Worm (Caenorhabditis elegans): Measurements from ENCODE around the gene srlf-5.

The srlf-5 gene

ce11 chrIV:12893166-12893565, 33.4 kb downstream of the srlf-5 start, which contains the start of gene K08D8.12:
Gene K08D8.12 (plus strand): TSS chrIV:12893466.
- TF ChIP-seq let-607 (tag; optimal IDR thresholded peaks at IDR 0.05), result no peak
- TF ChIP-seq ceh-79 (tag; optimal IDR thresholded peaks at IDR 0.05), result no peak
- TF ChIP-seq nhr-80 (tag; optimal IDR thresholded peaks at IDR 0.05), result no peak
- no peak for TF ChIP-seq F39B2.1 (GFP tag; IDR thresholded peaks at IDR 0.05)
- no peak for TF ChIP-seq madf-3 (GFP tag; IDR thresholded peaks at IDR 0.05)
- TF ChIP-seq F52B5.7 (tag; optimal IDR thresholded peaks at IDR 0.05), result no peak
- TF ChIP-seq Y95B8A.8 (GFP tag; IDR thresholded peaks at IDR 0.05), result no peak
- TF ChIP-seq B0336.3 (GFP tag; IDR thresholded peaks at IDR 0.05), result no peak
- TF ChIP-seq egl-18 (GFP tag; IDR thresholded peaks at IDR 0.05), result no peak
- TF ChIP-seq C17E4.6 (GFP tag; IDR thresholded peaks at IDR 0.05), result no peak
- no peak for TF ChIP-seq nfya-2 (GFP tag; IDR thresholded peaks at IDR 0.05)
- no peak for TF ChIP-seq aptf-2 (GFP tag; conservative IDR thresholded peaks at IDR 0.05)
- no peak for TF ChIP-seq egl-44 (GFP tag; IDR thresholded peaks at IDR 0.05)
- TF ChIP-seq attf-5 (GFP tag; optimal IDR thresholded peaks at IDR 0.05), result no peak
- TF ChIP-seq tbp1 (GFP tag; optimal IDR thresholded peaks at IDR 0.05), result no peak
- no peak for TF ChIP-seq F23B12.7 (tag; optimal IDR thresholded peaks at IDR 0.05; ENCODE audit: insufficient read depth)
- no peak for TF ChIP-seq athp-1 (tag; optimal IDR thresholded peaks at IDR 0.05)
- TF ChIP-seq snpc-3.4 (tag; optimal IDR thresholded peaks at IDR 0.05), result no peak

- TF ChIP-seq ccch-3 (GFP tag; optimal IDR thresholded peaks at IDR 0.05) (no peak), F23B12.7 (tag; optimal IDR thresholded peaks at IDR 0.05; ENCODE audit: insufficient read depth) (no peak), C06A6.2 (GFP tag; conservative IDR thresholded peaks at IDR 0.05) (no peak)
These were observed 34.3 kb downstream of the srlf-5 start, which contains the start of gene K08D8.1 for ce11 chrIV:12892194-12892593. Gene K08D8.1 (plus strand): TSS chrIV:12892494.

- TF ChIP-seq cebp-1 (GFP tag; IDR thresholded peaks at IDR 0.05), result no peak
- peak; percentile 22 for TF ChIP-seq cebp-1 (tag; optimal IDR thresholded peaks at IDR 0.05)
- TF ChIP-seq F23B12.7 (tag; optimal IDR thresholded peaks at IDR 0.05; ENCODE audit: insufficient read depth), result no peak
- no peak for TF ChIP-seq rpc-1 (optimal IDR thresholded peaks at IDR 0.05)
- no peak for TF ChIP-seq rpc-1 (tag; optimal IDR thresholded peaks at IDR 0.05)
These were observed 35.5 kb downstream of the srlf-5 start for ce11 chrIV:12891080-12891479.

ce11 chrIV:12890445-12890844, 36.1 kb downstream of the srlf-5 start, which contains the start of gene K08D8.6:
Gene K08D8.6 (minus strand): TSS chrIV:12890508.
- no peak for TF ChIP-seq attf-5 (GFP tag; optimal IDR thresholded peaks at IDR 0.05)
- TF ChIP-seq ztf-25 (GFP tag; IDR thresholded peaks at IDR 0.05), result no peak
- TF ChIP-seq dpl-1 (GFP tag; optimal IDR thresholded peaks at IDR 0.05), result no peak
- peak; percentile 36 for TF ChIP-seq atf-7 (tag; optimal IDR thresholded peaks at IDR 0.05)
- TF ChIP-seq ceh-27 (GFP tag; optimal IDR thresholded peaks at IDR 0.05), result no peak
- peak; percentile 87 for TF ChIP-seq nhr-80 (tag; optimal IDR thresholded peaks at IDR 0.05)
- no peak for TF ChIP-seq hmg-20 (GFP tag; IDR thresholded peaks at IDR 0.05)

- no peak for TF ChIP-seq lin-35 (GFP tag; optimal IDR thresholded peaks at IDR 0.05)
- no peak for TF ChIP-seq F22D6.2 (tag; optimal IDR thresholded peaks at IDR 0.05)
- TF ChIP-seq lsy-27 (tag; optimal IDR thresholded peaks at IDR 0.05; ENCODE audit: borderline replicate concordance, insufficient read depth), result no peak
- no peak for TF ChIP-seq hmg-20 (GFP tag; IDR thresholded peaks at IDR 0.05)
- TF ChIP-seq ztf-3 (GFP tag; optimal IDR thresholded peaks at IDR 0.05), result no peak
- no peak for TF ChIP-seq rec-8 (tag; optimal IDR thresholded peaks at IDR 0.05)
- no peak for TF ChIP-seq F55B11.4 (tag; optimal IDR thresholded peaks at IDR 0.05; ENCODE audit: borderline replicate concordance, insufficient read depth)
- TF ChIP-seq lin-40 (tag; optimal IDR thresholded peaks at IDR 0.05), result no peak
- no peak for TF ChIP-seq T07F8.4 (tag; optimal IDR thresholded peaks at IDR 0.05)
- no peak for TF ChIP-seq Y79H2A.3 (GFP tag; conservative IDR thresholded peaks at IDR 0.05)
- no peak for TF ChIP-seq ceh-79 (tag; optimal IDR thresholded peaks at IDR 0.05)
- TF ChIP-seq sdz-38 (tag; optimal IDR thresholded peaks at IDR 0.05), result no peak
- no peak for TF ChIP-seq F57A8.1 (GFP tag; optimal IDR thresholded peaks at IDR 0.05)
- no peak for TF ChIP-seq F37B4.10 (GFP tag; IDR thresholded peaks at IDR 0.05)
- TF ChIP-seq nhr-90 (tag; optimal IDR thresholded peaks at IDR 0.05), result no peak
These were observed 40.5 kb downstream of the srlf-5 start for ce11 chrIV:12886012-12886411.

All from whole organism, young adult.